Worm (Caenorhabditis elegans): ENCODE data around the gene fbxb-74.

fbxb-74 gene

ce11 chrIV:4470885-4471772 is 32.0 kb upstream of the fbxb-74 start:
- TF ChIP-seq hmg-11 (tag; optimal IDR thresholded peaks at IDR 0.05) (peak; percentile 3), ZK546.5 (tag; optimal IDR thresholded peaks at IDR 0.05) (no peak), zag-1 (tag; optimal IDR thresholded peaks at IDR 0.05) (no peak), nfya-1 (tag; optimal IDR thresholded peaks at IDR 0.05; ENCODE audit: insufficient read depth) (peak; percentile 32), jun-1 (tag; optimal IDR thresholded peaks at IDR 0.05) (no peak), ama-1 (optimal IDR thresholded peaks at IDR 0.05) (peak; percentile 87), aly-2 (tag; optimal IDR thresholded peaks at IDR 0.05) (no peak), unc-39 (tag; optimal IDR thresholded peaks at IDR 0.05) (no peak), elt-1 (tag; optimal IDR thresholded peaks at IDR 0.05) (no peak), nhr-76 (tag; optimal IDR thresholded peaks at IDR 0.05) (no peak), nhr-43 (tag; optimal IDR thresholded peaks at IDR 0.05; ENCODE audit: poor library complexity, severe bottlenecking) (no peak), fkh-2 (tag; optimal IDR thresholded peaks at IDR 0.05) (no peak), ceh-82 (tag; optimal IDR thresholded peaks at IDR 0.05) (no peak), egl-27 (tag; optimal IDR thresholded peaks at IDR 0.05) (no peak), eor-1 (tag; optimal IDR thresholded peaks at IDR 0.05) (no peak), ceh-16 (tag; optimal IDR thresholded peaks at IDR 0.05) (no peak), sea-2 (GFP tag; optimal IDR thresholded peaks at IDR 0.05) (no peak), lin-15B (tag; optimal IDR thresholded peaks at IDR 0.05) (peak; percentile 25), nhr-23 (tag; optimal IDR thresholded peaks at IDR 0.05) (peak; percentile 12), fkh-10 (GFP tag; optimal IDR thresholded peaks at IDR 0.05) (no peak), nhr-12 (tag; optimal IDR thresholded peaks at IDR 0.05) (no peak), nhr-237 (tag; optimal IDR thresholded peaks at IDR 0.05) (no peak), ztf-4 (tag; optimal IDR thresholded peaks at IDR 0.05) (no peak), tbx-2 (tag; optimal IDR thresholded peaks at IDR 0.05) (no peak), snpc-4 (tag; optimal IDR thresholded peaks at IDR 0.05) (no peak), ceh-9 (tag; optimal IDR thresholded peaks at IDR 0.05) (no peak), fos-1 (tag; optimal IDR thresholded peaks at IDR 0.05) (no peak), nhr-25 (tag; optimal IDR thresholded peaks at IDR 0.05) (no peak), skn-1 (tag; optimal IDR thresholded peaks at IDR 0.05) (no peak), daf-12 (tag; optimal IDR thresholded peaks at IDR 0.05) (no peak), ceh-28 (tag; optimal IDR thresholded peaks at IDR 0.05) (no peak), egl-5 (tag; optimal IDR thresholded peaks at IDR 0.05) (no peak), unc-62 (GFP tag; optimal IDR thresholded peaks at IDR 0.05) (no peak), elt-3 (tag; optimal IDR thresholded peaks at IDR 0.05) (no peak), nhr-67 (tag; optimal IDR thresholded peaks at IDR 0.05) (no peak), lin-39 (tag; optimal IDR thresholded peaks at IDR 0.05) (no peak), ztf-11 (tag; optimal IDR thresholded peaks at IDR 0.05) (no peak), pha-4 (tag; optimal IDR thresholded peaks at IDR 0.05) (peak; percentile 44), elt-2 (tag; optimal IDR thresholded peaks at IDR 0.05) (peak; percentile 63), nhr-11 (tag; optimal IDR thresholded peaks at IDR 0.05) (no peak), pqm-1 (tag; optimal IDR thresholded peaks at IDR 0.05) (peak; percentile 46), lsy-12 (tag; optimal IDR thresholded peaks at IDR 0.05) (no peak), mml-1 (tag; optimal IDR thresholded peaks at IDR 0.05) (no peak), nhr-28 (tag; optimal IDR thresholded peaks at IDR 0.05) (no peak), nhr-77 (tag; optimal IDR thresholded peaks at IDR 0.05) (no peak), mdl-1 (tag; optimal IDR thresholded peaks at IDR 0.05) (peak; percentile 76), R02D3.7 (tag; optimal IDR thresholded peaks at IDR 0.05) (no peak)

Data from whole organism, L3 larva.